Worm (Caenorhabditis elegans) whole organism, dauer: Measurements from ENCODE around the gene srd-45.
"Not testable (repeated sequence)": the region's sequence is repeated elsewhere in the genome, so short reads cannot be mapped to it uniquely, and the experiment has no call there.

Experiments used
- unc-62 ChIP-seq: sonication (generic microtip); optimal IDR thresholded peaks from 2 replicates; lab custom pipeline; 2017; ENCODE audit warnings: missing biosample characterization, missing genetic modification reagents, missing genetic modification characterization

srd-45 gene

DNA sequence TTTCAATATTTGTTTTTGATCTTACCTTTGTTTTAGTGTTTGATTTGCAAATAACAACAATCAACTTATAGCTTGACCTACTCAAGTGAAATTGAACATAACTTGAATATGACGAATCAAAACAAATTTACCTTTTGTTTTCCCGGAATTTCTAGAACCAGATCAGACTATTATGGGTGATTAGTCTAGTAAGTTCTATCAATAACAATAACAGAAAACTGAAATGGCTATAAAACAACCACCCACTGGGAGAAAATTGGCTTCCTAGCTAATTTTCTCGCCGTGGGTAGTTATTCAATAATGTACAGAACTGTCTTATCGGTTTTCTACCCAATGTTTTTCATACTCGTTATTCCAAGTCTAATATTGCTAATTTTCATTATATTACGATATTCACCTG, at the start of gene srd-45:
srd-45 (plus strand) TSS at position 301 of the 400 bp plus-strand sequence.
- no peak for TF ChIP-seq unc-62 (GFP tag; lab: Kevin White, UChicago)

DNA sequence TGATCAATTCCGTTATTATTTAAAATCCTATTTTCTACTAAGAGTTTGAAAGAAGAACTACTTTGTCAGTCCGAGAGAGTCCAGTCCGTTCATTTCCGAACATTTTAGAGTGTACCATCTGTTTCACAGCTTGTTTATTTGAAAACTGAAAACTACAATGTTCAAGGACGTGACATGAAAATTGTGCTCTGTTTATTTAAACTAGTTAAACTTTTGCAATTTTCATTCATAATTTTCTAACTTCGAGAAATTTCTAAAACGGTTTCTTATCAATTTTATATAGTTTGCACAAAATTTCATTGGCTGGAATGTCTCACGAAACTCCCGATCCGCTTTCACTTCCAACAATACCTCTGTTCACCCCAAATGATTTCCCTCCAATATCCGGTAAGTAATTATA, 48.3 kb upstream of the srd-45 start, which contains the start of gene C04B4.1:
C04B4.1 (plus strand) TSS at position 301 of the 400 bp plus-strand sequence.
- no peak for TF ChIP-seq unc-62 (GFP tag; lab: Kevin White, UChicago)

DNA sequence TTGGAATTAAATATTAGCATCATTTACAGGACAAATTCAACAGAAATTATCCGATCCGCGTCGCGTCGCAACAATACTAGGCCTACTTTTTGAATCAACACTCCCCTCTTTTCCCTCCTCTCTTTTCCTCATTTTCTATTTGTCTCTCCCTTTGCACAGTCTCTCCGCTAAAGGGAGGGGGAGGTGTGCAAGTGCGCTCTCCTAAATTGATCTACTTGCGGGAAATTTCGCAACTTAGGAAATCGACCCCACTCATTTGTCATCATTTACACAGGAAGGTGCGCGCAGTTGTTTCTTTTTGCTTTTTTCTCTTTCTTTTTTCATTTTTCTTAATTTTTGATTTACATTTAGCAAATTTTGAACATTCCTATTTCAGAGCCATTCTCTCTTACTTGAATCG, 45.9 kb upstream of the srd-45 start, which contains the start of gene C04B4.2:
C04B4.2 (plus strand) TSS at position 371 of the 400 bp plus-strand sequence.
- no peak for TF ChIP-seq unc-62 (GFP tag; lab: Kevin White, UChicago)

DNA sequence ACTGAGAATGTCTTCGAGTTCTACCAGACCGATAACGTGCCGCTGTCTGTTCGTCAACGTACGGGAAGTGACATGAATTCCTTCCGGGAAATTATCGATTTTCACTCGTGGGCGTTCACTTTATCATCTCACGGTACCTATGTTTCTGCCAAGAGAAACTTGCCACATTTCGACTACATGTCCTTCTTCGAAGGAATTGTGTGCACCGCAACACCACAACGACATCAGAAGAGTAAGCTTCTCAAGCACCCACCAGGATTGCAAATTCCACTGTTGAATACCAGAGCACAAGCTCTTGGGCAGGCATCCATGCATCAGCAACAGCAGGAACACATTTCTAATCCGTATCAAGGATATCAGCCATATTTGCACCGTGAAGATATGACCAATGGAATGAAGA, 44.6 kb upstream of the srd-45 start:
- no peak for TF ChIP-seq unc-62 (GFP tag; lab: Kevin White, UChicago)

DNA sequence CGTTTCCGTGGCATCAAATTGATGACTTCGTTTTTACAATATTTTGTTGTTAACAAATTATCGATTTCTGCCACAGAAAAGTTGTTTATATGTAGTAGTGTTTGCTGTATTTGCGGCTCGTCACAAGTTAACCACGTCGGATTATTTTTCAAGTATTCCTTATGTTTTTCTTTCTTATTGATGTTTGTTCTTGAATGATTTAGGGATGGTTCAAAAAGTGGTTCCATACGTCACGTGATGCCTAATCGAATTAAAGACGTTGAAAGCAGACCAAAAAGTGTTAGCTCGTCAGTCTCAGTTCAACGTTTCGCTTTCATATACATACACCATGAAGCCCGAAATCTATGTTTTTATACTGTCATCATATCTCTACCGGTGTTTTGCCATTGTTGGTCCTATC, 43.3 kb upstream of the srd-45 start, which contains the start of gene lips-2:
lips-2 (plus strand) TSS at position 301 of the 400 bp plus-strand sequence.
- no peak for TF ChIP-seq unc-62 (GFP tag; lab: Kevin White, UChicago)

ce11 chrX:12288254-12288653, 40.5 kb upstream of the srd-45 start, which contains the start of gene C04B4.5:
Gene C04B4.5 (minus strand): TSS chrX:12288354.
- no peak for TF ChIP-seq unc-62 (GFP tag; lab: Kevin White, UChicago)

- TF ChIP-seq unc-62 (GFP tag; lab: Kevin White, UChicago) = no peak
These were observed 38.2 kb upstream of the srd-45 start, which contains the start of gene C04B4.4 for ce11 chrX:12290539-12290938. Gene C04B4.4 (plus strand): TSS chrX:12290839.

ce11 chrX:12294263-12294662, 34.5 kb upstream of the srd-45 start, which contains the start of gene W06D11.1:
Gene W06D11.1 (plus strand): TSS chrX:12294563.
- TF ChIP-seq unc-62 (GFP tag; lab: Kevin White, UChicago) = no peak

ce11 chrX:12296392-12296791, 32.4 kb upstream of the srd-45 start, which contains the start of gene W06D11.2:
Gene W06D11.2 (minus strand): TSS chrX:12296730.
- TF ChIP-seq unc-62 (GFP tag; lab: Kevin White, UChicago) = no peak

DNA sequence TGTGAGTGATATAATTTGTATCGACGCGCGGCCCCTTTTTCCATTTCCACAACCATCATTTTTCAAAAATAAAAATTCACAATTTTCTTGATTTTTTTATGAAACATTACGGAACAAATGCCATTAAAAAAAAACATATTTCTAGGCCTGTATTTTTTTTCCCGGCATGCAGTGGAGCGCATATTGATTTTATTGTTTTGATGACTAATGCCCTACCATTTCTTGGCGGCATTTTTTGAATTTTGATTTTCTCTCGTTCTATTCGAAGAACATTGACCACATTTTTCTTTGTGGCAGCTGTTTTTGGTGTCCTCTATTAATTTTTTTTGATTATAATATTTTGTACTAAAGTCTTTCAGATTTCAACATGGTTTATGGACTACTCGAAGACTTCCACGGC, 30.5 kb upstream of the srd-45 start, which contains the start of gene W06D11.3:
W06D11.3 (plus strand) TSS at position 360 of the 400 bp plus-strand sequence.
- TF ChIP-seq unc-62 (GFP tag; lab: Kevin White, UChicago) = no peak

- no peak for TF ChIP-seq unc-62 (GFP tag; lab: Kevin White, UChicago)
These were observed 28.9 kb upstream of the srd-45 start, which contains the start of gene W06D11.5 for ce11 chrX:12299834-12300233. Gene W06D11.5 (plus strand): TSS chrX:12300134.

DNA sequence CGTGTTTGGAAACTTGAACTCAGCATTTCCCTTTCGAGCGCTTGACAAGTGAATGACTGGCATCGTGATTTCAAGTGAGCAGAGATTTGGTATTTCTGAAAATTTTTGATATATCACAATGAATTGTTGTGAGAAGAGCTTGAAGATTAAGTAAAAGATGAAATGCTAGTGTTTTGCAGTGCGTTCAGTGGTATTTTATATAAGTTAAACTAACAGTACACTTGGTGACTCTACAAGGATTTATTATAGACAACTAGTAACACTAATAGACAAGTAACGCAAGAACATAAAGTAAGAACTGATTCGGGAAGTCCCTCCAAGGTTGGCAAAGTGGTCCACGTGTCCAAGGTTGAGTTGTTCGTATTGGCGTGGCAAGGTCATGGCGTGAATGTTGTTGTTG, 26.0 kb upstream of the srd-45 start, which contains the start of gene dot-1.3:
dot-1.3 (minus strand) TSS at position 101 of the 400 bp plus-strand sequence.
- TF ChIP-seq unc-62 (GFP tag; lab: Kevin White, UChicago) = not testable (repeated sequence)

DNA sequence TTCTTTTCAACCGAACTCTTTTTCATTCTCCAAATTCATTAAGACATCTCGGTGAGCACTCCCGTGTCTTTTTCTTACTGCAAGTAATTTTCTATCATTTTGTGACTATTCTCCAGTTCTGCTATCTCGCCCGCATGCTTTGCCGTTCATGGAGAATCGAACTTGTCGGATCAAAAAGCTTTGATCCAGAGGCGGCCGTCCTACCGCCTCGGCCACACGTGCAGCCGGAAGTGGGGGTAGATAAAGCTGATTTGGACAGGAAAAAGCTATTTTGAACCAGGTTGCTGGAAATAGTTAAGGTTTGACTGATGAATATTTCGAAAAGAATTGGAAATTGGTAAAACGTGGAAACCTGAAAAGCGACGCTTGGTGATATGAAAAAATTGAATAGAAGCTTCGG, 24.5 kb upstream of the srd-45 start:
- TF ChIP-seq unc-62 (GFP tag; lab: Kevin White, UChicago) = no peak

- no peak for TF ChIP-seq unc-62 (GFP tag; lab: Kevin White, UChicago)
These were observed 22.2 kb upstream of the srd-45 start, which contains the start of gene phf-32 for ce11 chrX:12306565-12306964. Gene phf-32 (plus strand): TSS chrX:12306865.

- TF ChIP-seq unc-62 (GFP tag; lab: Kevin White, UChicago) = not testable (repeated sequence)
These were observed 20.7 kb upstream of the srd-45 start, which contains the start of gene F17A2.16 for ce11 chrX:12308045-12308499. Gene F17A2.16 (plus strand): TSS chrX:12308449.

- no peak for TF ChIP-seq unc-62 (GFP tag; lab: Kevin White, UChicago)
These were observed 15.0 kb upstream of the srd-45 start for ce11 chrX:12313779-12314178.

DNA sequence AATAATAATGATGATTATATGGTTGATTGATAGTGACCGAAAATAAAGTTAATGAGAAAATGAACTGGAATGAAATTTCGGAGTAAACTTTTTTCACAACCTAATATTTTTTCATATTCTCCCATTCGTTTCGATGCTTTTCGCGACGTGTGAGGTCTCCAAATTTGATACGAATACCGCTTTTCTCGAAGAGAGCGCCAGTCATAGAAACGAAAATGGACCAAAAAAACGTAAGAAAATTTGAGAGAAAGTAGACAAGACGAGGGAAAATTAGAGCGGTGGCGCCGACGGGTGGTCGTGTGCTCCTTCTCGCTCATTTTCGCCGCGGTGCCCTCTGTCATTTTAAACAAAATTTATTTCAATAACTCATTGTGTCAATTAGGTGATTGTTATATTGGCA, 14.4 kb upstream of the srd-45 start:
- TF ChIP-seq unc-62 (GFP tag; lab: Kevin White, UChicago) = no peak
